Worm (Caenorhabditis elegans): ENCODE measurements around the gene T07G12.5.

Gene T07G12.5

DNA sequence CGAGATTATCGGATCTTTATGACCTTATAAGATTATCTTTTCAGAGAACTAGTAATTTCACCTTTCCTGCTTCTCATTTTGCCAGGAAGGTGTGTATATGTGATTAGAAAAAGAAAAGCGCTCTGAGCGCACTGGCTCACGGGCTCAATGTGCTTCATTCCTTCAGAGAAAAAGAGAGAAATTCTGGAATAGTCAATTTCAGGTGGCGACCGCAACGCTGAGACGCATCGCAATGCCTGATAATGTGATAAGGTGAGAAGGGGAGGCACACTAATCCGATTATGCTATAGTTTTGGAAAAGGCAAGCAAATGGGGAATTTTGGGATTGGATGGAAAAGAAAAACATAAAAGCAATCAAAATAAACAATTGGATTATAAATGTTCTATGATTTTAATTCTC is 38.9 kb downstream of the T07G12.5 start:
- no peak for TF ChIP-seq nfya-1 (tag; optimal IDR thresholded peaks at IDR 0.05; ENCODE audit: borderline replicate concordance, insufficient read depth)
- 0 out of 2 replicates have a peak, but pooled peaks have one; percentile 60 for TF ChIP-seq cebp-2 (GFP tag; IDR thresholded peaks at IDR 0.05)

- no peak for TF ChIP-seq cebp-2 (GFP tag; IDR thresholded peaks at IDR 0.05)
- TF ChIP-seq atf-7 (tag; optimal IDR thresholded peaks at IDR 0.05): no peak
- no peak for TF ChIP-seq sdz-38 (tag; optimal IDR thresholded peaks at IDR 0.05)
- TF ChIP-seq ekl-4 (GFP tag; IDR thresholded peaks at IDR 0.05): no peak
- TF ChIP-seq rpc-1 (optimal IDR thresholded peaks at IDR 0.05): no peak
- no peak for TF ChIP-seq rpc-1 (tag; optimal IDR thresholded peaks at IDR 0.05)
- no peak for TF ChIP-seq egrh-3 (GFP tag; IDR thresholded peaks at IDR 0.05)
- no peak for TF ChIP-seq ztf-28 (GFP tag; IDR thresholded peaks at IDR 0.05)
- TF ChIP-seq Y53G8AR.9 (GFP tag; conservative IDR thresholded peaks at IDR 0.05): no peak
- no peak for TF ChIP-seq aptf-3 (GFP tag; IDR thresholded peaks at IDR 0.05)
- no peak for TF ChIP-seq ztf-25 (GFP tag; IDR thresholded peaks at IDR 0.05)
- no peak for TF ChIP-seq lin-26 (GFP tag; IDR thresholded peaks at IDR 0.05)
- no peak for TF ChIP-seq pha-4 (tag; optimal IDR thresholded peaks at IDR 0.05)
Observed at ce11 chrIV:10505016-10505415, 39.9 kb downstream of the T07G12.5 start.

- TF ChIP-seq rpc-1 (optimal IDR thresholded peaks at IDR 0.05) (no peak), rpc-1 (tag; optimal IDR thresholded peaks at IDR 0.05) (no peak), pbrm-1 (GFP tag; IDR thresholded peaks at IDR 0.05) (no peak), tbx-9 (tag; optimal IDR thresholded peaks at IDR 0.05; ENCODE audit: borderline replicate concordance) (no peak), egrh-3 (GFP tag; IDR thresholded peaks at IDR 0.05) (peak; percentile 73), bed-1 (GFP tag; IDR thresholded peaks at IDR 0.05) (no peak), attf-5 (GFP tag; optimal IDR thresholded peaks at IDR 0.05) (peak; percentile 55), madf-6 (GFP tag; IDR thresholded peaks at IDR 0.05) (no peak), dox-1 (GFP tag; IDR thresholded peaks at IDR 0.05) (peak; percentile 68), let-526 (GFP tag; IDR thresholded peaks at IDR 0.05) (no peak), aptf-2 (GFP tag; conservative IDR thresholded peaks at IDR 0.05) (no peak), ZK185.1 (tag; optimal IDR thresholded peaks at IDR 0.05; ENCODE audit: poor library complexity, severe bottlenecking) (no peak), Y53G8AR.9 (GFP tag; conservative IDR thresholded peaks at IDR 0.05) (no peak), ceh-91 (GFP tag; IDR thresholded peaks at IDR 0.05) (no peak), egl-44 (GFP tag; IDR thresholded peaks at IDR 0.05) (no peak), F23B12.7 (tag; optimal IDR thresholded peaks at IDR 0.05; ENCODE audit: insufficient read depth) (no peak), sdz-38 (tag; optimal IDR thresholded peaks at IDR 0.05) (no peak), akir-1 (GFP tag; optimal IDR thresholded peaks at IDR 0.05) (no peak), C06A6.2 (GFP tag; conservative IDR thresholded peaks at IDR 0.05) (no peak), somi-1 (GFP tag; optimal IDR thresholded peaks at IDR 0.05) (peak; percentile 32), rec-8 (tag; optimal IDR thresholded peaks at IDR 0.05) (no peak), dpff-1 (tag; optimal IDR thresholded peaks at IDR 0.05) (no peak), nhr-179 (tag; optimal IDR thresholded peaks at IDR 0.05) (no peak), snpc-1.1 (tag; optimal IDR thresholded peaks at IDR 0.05; ENCODE audit: insufficient read depth) (no peak), zim-3 (tag; optimal IDR thresholded peaks at IDR 0.05) (no peak), snpc-3.4 (tag; optimal IDR thresholded peaks at IDR 0.05) (no peak), pha-4 (tag; optimal IDR thresholded peaks at IDR 0.05) (no peak), ztf-3 (GFP tag; optimal IDR thresholded peaks at IDR 0.05) (no peak), ztf-18 (tag; optimal IDR thresholded peaks at IDR 0.05) (peak; percentile 14), chd-7 (tag; optimal IDR thresholded peaks at IDR 0.05) (peak; percentile 24), Y56A3A.18 (GFP tag; IDR thresholded peaks at IDR 0.05) (no peak), ama-1 (optimal IDR thresholded peaks at IDR 0.05) (no peak), ama-1 (GFP tag; optimal IDR thresholded peaks at IDR 0.05) (no peak), unc-62 (GFP tag; optimal IDR thresholded peaks at IDR 0.05) (no peak), nfyb-1 (GFP tag; IDR thresholded peaks at IDR 0.05) (no peak), D2030.7 (GFP tag; IDR thresholded peaks at IDR 0.05) (no peak), nhr-27 (tag; optimal IDR thresholded peaks at IDR 0.05) (no peak)
Observed at ce11 chrIV:10503750-10504232, 41.1 kb downstream of the T07G12.5 start.
